Worm (Caenorhabditis elegans): ENCODE data around the gene cnc-4.

ce11 chrV:1471078-1471969 is 24.3 kb downstream of the cnc-4 start:
- TF ChIP-seq dao-5 (tag; optimal IDR thresholded peaks at IDR 0.05) (no peak), W03F9.2 (tag; optimal IDR thresholded peaks at IDR 0.05) (peak; percentile 45)

Measured in whole organism, L4/young adult.